Worm (Caenorhabditis elegans) whole organism, L1 larva: ENCODE data around the gene F10D2.16.

Source experiments
- C04F5.9 ChIP-seq: sonication (generic microtip); optimal IDR thresholded peaks from 2 replicates; lab custom pipeline; 2016; ENCODE audit warnings: missing genetic modification characterization, missing compliant biosample characterization
- C16A3.4 ChIP-seq: fragments of 150-350 bp; optimal IDR thresholded peaks from 2 replicates; lab custom pipeline; 2014; ENCODE audit warnings: missing biosample characterization, missing genetic modification characterization
- C34B4.2 ChIP-seq: sonication (generic microtip); optimal IDR thresholded peaks from 2 replicates; lab custom pipeline; 2017; ENCODE audit warnings: mild to moderate bottlenecking, missing genetic modification characterization, missing compliant biosample characterization
- F16B12.6 ChIP-seq: fragments of 150-350 bp; optimal IDR thresholded peaks from 2 replicates; lab custom pipeline; 2014; ENCODE audit warnings: missing biosample characterization, missing genetic modification characterization
- aha-1 ChIP-seq: fragments of 150-350 bp; optimal IDR thresholded peaks from 2 replicates; lab custom pipeline; 2014; ENCODE audit warnings: missing biosample characterization, missing genetic modification characterization
- alr-1 ChIP-seq: fragments of 200-800 bp; sonication (Bioruptor generic); optimal IDR thresholded peaks from 2 replicates; lab custom pipeline; 2018; ENCODE audit warnings: borderline replicate concordance, mild to moderate bottlenecking, missing genetic modification characterization, missing compliant biosample characterization
- aly-2 ChIP-seq: fragments of 150-350 bp; optimal IDR thresholded peaks from 2 replicates; lab custom pipeline; 2014; ENCODE audit warnings: missing biosample characterization, missing genetic modification characterization
- blmp-1 ChIP-seq: fragments of 150-350 bp; optimal IDR thresholded peaks from 2 replicates; lab custom pipeline; 2014; ENCODE audit warnings: missing biosample characterization, missing genetic modification characterization
- ceh-63 ChIP-seq: fragments of 200-800 bp; sonication (Bioruptor generic); optimal IDR thresholded peaks from 2 replicates; lab custom pipeline; 2018; ENCODE audit warnings: mild to moderate bottlenecking, missing genetic modification characterization, missing compliant biosample characterization
- ceh-8 ChIP-seq: fragments of 200-800 bp; sonication (Bioruptor generic); optimal IDR thresholded peaks from 2 replicates; lab custom pipeline; 2018; ENCODE audit warnings: mild to moderate bottlenecking, missing genetic modification characterization, moderate library complexity, missing compliant biosample characterization
- ceh-82 ChIP-seq, 3 experiments: fragments of 150-350 bp in 1 of 3; sonication (generic microtip) in 2 of 3; optimal IDR thresholded peaks; 2 replicates each; lab custom pipeline; 2014 to 2017; ENCODE audit warnings: missing biosample characterization in 3 of 3, missing genetic modification characterization in 3 of 3
- ceh-88 ChIP-seq: fragments of 200-800 bp; sonication (Bioruptor generic); IDR thresholded peaks from 2 replicates; pipeline ENCODE4 v1.3.6; 2022; ENCODE audit warnings: missing genetic modification characterization, missing compliant biosample characterization
- ceh-90 ChIP-seq: sonication (generic microtip); optimal IDR thresholded peaks from 2 replicates; lab custom pipeline; 2016; ENCODE audit warnings: missing genetic modification characterization, missing compliant biosample characterization
- dpl-1 ChIP-seq, 3 experiments: fragments of 150-350 bp in 2 of 3; sonication (generic microtip) in 1 of 3; optimal IDR thresholded peaks; 2 replicates each; lab custom pipeline; 2014 to 2017; ENCODE audit warnings: missing biosample characterization in 3 of 3, missing genetic modification characterization in 3 of 3, missing genetic modification reagents in 3 of 3
- efl-1 ChIP-seq, 4 experiments: fragments of 150-350 bp; optimal IDR thresholded peaks in 3 of 4; peaks in 1 of 4; 1 replicate in 1 of 4; 2 replicates in 3 of 4; lab custom pipeline; 2014; ENCODE audit warnings: missing biosample characterization in 2 of 4, missing genetic modification characterization in 2 of 4, missing genetic modification reagents in 2 of 4
- efl-3 ChIP-seq: fragments of 200-800 bp; sonication (Bioruptor generic); optimal IDR thresholded peaks from 2 replicates; lab custom pipeline; 2018; ENCODE audit warnings: mild to moderate bottlenecking, missing genetic modification characterization, missing compliant biosample characterization
- egl-13 ChIP-seq: sonication (generic microtip); optimal IDR thresholded peaks from 2 replicates; lab custom pipeline; 2016; ENCODE audit warnings: missing genotype, missing genetic modification reagents, missing genetic modification characterization, missing compliant biosample characterization
- egl-27 ChIP-seq, 2 experiments: fragments of 150-350 bp in 1 of 2; sonication (generic microtip); optimal IDR thresholded peaks; 3 replicates each; lab custom pipeline; 2017 to 2018; ENCODE audit warnings: missing biosample characterization in 2 of 2, missing genetic modification characterization in 2 of 2, missing genetic modification reagents in 2 of 2
- elt-3 ChIP-seq, 6 experiments: fragments of 150-350 bp in 1 of 6; sonication (generic microtip); optimal IDR thresholded peaks; 2 replicates each; lab custom pipeline; 2017 to 2018; ENCODE audit warnings: missing biosample characterization in 6 of 6, missing genetic modification characterization in 6 of 6, inconsistent platforms in 1 of 6
- fkh-10 ChIP-seq: sonication (generic microtip); optimal IDR thresholded peaks from 2 replicates; lab custom pipeline; 2017; ENCODE audit warnings: missing biosample characterization, missing genetic modification reagents, missing genetic modification characterization
- fkh-4 ChIP-seq: sonication (generic microtip); optimal IDR thresholded peaks from 2 replicates; lab custom pipeline; 2016; ENCODE audit warnings: missing compliant biosample characterization, missing genetic modification characterization, borderline replicate concordance
- grh-1 ChIP-seq: fragments of 200-800 bp; sonication (Bioruptor generic); IDR thresholded peaks from 2 replicates; pipeline ENCODE4 v1.3.6; 2022; ENCODE audit warnings: missing genetic modification reagents, missing genetic modification characterization, missing compliant biosample characterization
- hlh-17 ChIP-seq: fragments of 200-800 bp; sonication (Bioruptor generic); optimal IDR thresholded peaks from 2 replicates; lab custom pipeline; 2018; ENCODE audit warnings: missing genetic modification characterization, mild to moderate bottlenecking, missing compliant biosample characterization, moderate library complexity, borderline replicate concordance
- hpl-2 ChIP-seq: fragments of 150-350 bp; optimal IDR thresholded peaks from 2 replicates; lab custom pipeline; 2014; ENCODE audit warnings: missing biosample characterization, missing genetic modification reagents, missing genetic modification characterization
- isw-1 ChIP-seq: fragments of 200-800 bp; sonication (Bioruptor generic); IDR thresholded peaks from 2 replicates; pipeline ENCODE4 v1.3.6; 2022; ENCODE audit warnings: missing genetic modification characterization, missing compliant biosample characterization
- lin-13 ChIP-seq: fragments of 150-350 bp; optimal IDR thresholded peaks from 2 replicates; lab custom pipeline; 2014; ENCODE audit warnings: missing biosample characterization, missing genetic modification reagents, missing genetic modification characterization
- lin-14 ChIP-seq: fragments of 200-800 bp; sonication (Bioruptor generic); optimal IDR thresholded peaks from 2 replicates; lab custom pipeline; 2018; ENCODE audit warnings: mild to moderate bottlenecking, missing genetic modification characterization, moderate library complexity, missing compliant biosample characterization
- lin-35 ChIP-seq, 2 experiments: fragments of 150-350 bp; optimal IDR thresholded peaks; 2 replicates each; lab custom pipeline; 2014; ENCODE audit warnings: missing biosample characterization in 2 of 2, missing genetic modification characterization in 2 of 2, missing genetic modification reagents in 2 of 2
- lsy-2 ChIP-seq, 2 experiments: fragments of 150-350 bp; optimal IDR thresholded peaks; 2 replicates each; lab custom pipeline; 2014; ENCODE audit warnings: missing biosample characterization in 2 of 2, missing genetic modification characterization in 2 of 2
- mdl-1 ChIP-seq, 2 experiments: fragments of 150-350 bp; optimal IDR thresholded peaks; 2 replicates each; lab custom pipeline; 2014 to 2017; ENCODE audit warnings: missing biosample characterization in 2 of 2, missing genetic modification characterization in 2 of 2, inconsistent platforms in 1 of 2
- mep-1 ChIP-seq: fragments of 150-350 bp; optimal IDR thresholded peaks from 2 replicates; lab custom pipeline; 2014; ENCODE audit warnings: missing biosample characterization, missing genetic modification characterization
- nhr-237 ChIP-seq: fragments of 150-350 bp; optimal IDR thresholded peaks from 2 replicates; lab custom pipeline; 2014; ENCODE audit warnings: missing biosample characterization, missing genetic modification characterization
- nhr-28 ChIP-seq: fragments of 150-350 bp; optimal IDR thresholded peaks from 2 replicates; lab custom pipeline; 2014; ENCODE audit warnings: missing biosample characterization, missing genetic modification characterization
- nhr-77 ChIP-seq: fragments of 150-350 bp; optimal IDR thresholded peaks from 2 replicates; lab custom pipeline; 2014; ENCODE audit warnings: missing biosample characterization, missing genetic modification characterization
- nhr-84 ChIP-seq: sonication (generic microtip); optimal IDR thresholded peaks from 2 replicates; lab custom pipeline; 2017; ENCODE audit warnings: missing biosample characterization, missing genetic modification characterization
- nhr-85 ChIP-seq: sonication (generic microtip); peaks from one replicate; lab custom pipeline; 2016; ENCODE audit warnings: missing genetic modification characterization, inconsistent platforms, missing compliant biosample characterization
- pag-3 ChIP-seq: sonication (generic microtip); optimal IDR thresholded peaks from 2 replicates; lab custom pipeline; 2017; ENCODE audit warnings: missing genetic modification characterization, mild to moderate bottlenecking, missing compliant biosample characterization, antibody characterized with exemption, borderline replicate concordance; ENCODE audit not compliant: insufficient read depth
- pax-3 ChIP-seq: fragments of 200-800 bp; sonication (Bioruptor generic); optimal IDR thresholded peaks from 2 replicates; lab custom pipeline; 2018; ENCODE audit warnings: mild to moderate bottlenecking, missing genetic modification characterization, moderate library complexity, missing compliant biosample characterization
- skn-1 ChIP-seq: fragments of 150-350 bp; optimal IDR thresholded peaks from 2 replicates; lab custom pipeline; 2014; ENCODE audit warnings: missing biosample characterization, missing genetic modification characterization
- snu-23 ChIP-seq: sonication (generic microtip); optimal IDR thresholded peaks from 2 replicates; lab custom pipeline; 2016; ENCODE audit warnings: missing genetic modification characterization, missing compliant biosample characterization
- sox-4 ChIP-seq: sonication (generic microtip); optimal IDR thresholded peaks from 2 replicates; lab custom pipeline; 2016; ENCODE audit warnings: missing genetic modification characterization, missing compliant biosample characterization
- sup-37 ChIP-seq: fragments of 200-800 bp; sonication (Bioruptor generic); optimal IDR thresholded peaks from 2 replicates; lab custom pipeline; 2018; ENCODE audit warnings: mild to moderate bottlenecking, missing genetic modification characterization, missing compliant biosample characterization
- swsn-7 ChIP-seq: sonication (generic microtip); optimal IDR thresholded peaks from 2 replicates; lab custom pipeline; 2016; ENCODE audit warnings: missing genetic modification characterization, missing compliant biosample characterization
- tbx-2 ChIP-seq: sonication (generic microtip); optimal IDR thresholded peaks from 2 replicates; lab custom pipeline; 2016; ENCODE audit warnings: missing genetic modification characterization, missing compliant biosample characterization
- xbp-1 ChIP-seq: sonication (generic microtip); optimal IDR thresholded peaks from 2 replicates; lab custom pipeline; 2016; ENCODE audit warnings: missing genetic modification characterization, missing compliant biosample characterization
- zip-4 ChIP-seq: fragments of 200-800 bp; sonication (Bioruptor generic); optimal IDR thresholded peaks from 2 replicates; lab custom pipeline; 2018; ENCODE audit warnings: mild to moderate bottlenecking, missing genetic modification characterization, moderate library complexity, missing compliant biosample characterization

The F10D2.16 gene

ce11 chrV:7166709-7167108, 32.6 kb downstream of the F10D2.16 start, which contains the start of gene ugt-36:
TSS of gene ugt-36 (plus strand) at chrV:7167009.
- TF ChIP-seq nhr-77 (tag; lab: Kevin White, UChicago) (no peak), ceh-90 (tag; lab: Kevin White, UChicago) (no peak), ceh-63 (GFP tag; lab: Kevin White, UChicago) (no peak), ceh-82 (tag; optimal IDR thresholded peaks at IDR 0.05; lab: Kevin White, UChicago) (no peak), skn-1 (no peak), ceh-8 (GFP tag; lab: Kevin White, UChicago) (no peak), egl-13 (tag; lab: Kevin White, UChicago) (no peak), C34B4.2 (tag; lab: Kevin White, UChicago) (no peak), C16A3.4 (no peak), lin-13 (GFP tag; lab: Kevin White, UChicago) (no peak), sup-37 (no peak), pax-3 (no peak), grh-1 (GFP tag; lab: Robert Waterston, UW) (no peak), fkh-4 (tag; lab: Kevin White, UChicago) (no peak), hlh-17 (GFP tag; lab: Kevin White, UChicago) (no peak), mep-1 (no peak), hpl-2 (GFP tag; lab: Kevin White, UChicago) (no peak), lin-14 (GFP tag; lab: Kevin White, UChicago) (no peak), mdl-1 (tag; optimal IDR thresholded peaks at IDR 0.05; lab: Kevin White, UChicago) (no peak), nhr-85 (tag; lab: Kevin White, UChicago) (no peak)

ce11 chrV:7175201-7175600, 41.1 kb downstream of the F10D2.16 start, which contains the start of gene lgc-39:
TSS of gene lgc-39 (plus strand) at chrV:7175501.
- TF ChIP-seq fkh-10 (GFP tag; lab: Kevin White, UChicago) (no peak), isw-1 (GFP tag; lab: Robert Waterston, UW) (no peak), efl-3 (GFP tag; lab: Kevin White, UChicago) (no peak), efl-1 (optimal IDR thresholded peaks at IDR 0.05; lab: Kevin White, UChicago) (no peak), efl-1 (GFP tag; optimal IDR thresholded peaks at IDR 0.05 in 1 of 2; lab: Kevin White, UChicago) (no peak), nhr-84 (tag; lab: Kevin White, UChicago) (no peak), C34B4.2 (tag; lab: Kevin White, UChicago) (no peak)

ce11 chrV:7178843-7179242, 44.8 kb downstream of the F10D2.16 start, which contains the start of gene cpsf-2:
TSS of gene cpsf-2 (plus strand) at chrV:7179172.
- no peak for TF ChIP-seq alr-1 (tag; lab: Kevin White, UChicago)
- no peak for TF ChIP-seq ceh-88
- TF ChIP-seq hlh-17 (GFP tag; lab: Kevin White, UChicago), result no peak
- no peak for TF ChIP-seq C04F5.9 (tag; lab: Kevin White, UChicago)
- no peak for TF ChIP-seq nhr-28
- no peak for TF ChIP-seq swsn-7 (tag; lab: Kevin White, UChicago)
- TF ChIP-seq aly-2 (tag; lab: Kevin White, UChicago), result no peak
- peak; percentile 32 to 37 for TF ChIP-seq efl-1 (optimal IDR thresholded peaks at IDR 0.05; lab: Kevin White, UChicago)
- TF ChIP-seq efl-1 (GFP tag; optimal IDR thresholded peaks at IDR 0.05 in 1 of 2; lab: Kevin White, UChicago), result peak; percentile 7 to 50
- no peak for TF ChIP-seq elt-3 (tag; optimal IDR thresholded peaks at IDR 0.05; lab: Kevin White, UChicago)
- TF ChIP-seq C16A3.4, result no peak
- no peak for TF ChIP-seq zip-4
- TF ChIP-seq snu-23 (GFP tag; lab: Kevin White, UChicago), result peak; percentile 2
- no peak for TF ChIP-seq pax-3
- peak; percentile 5 for TF ChIP-seq tbx-2 (tag; lab: Kevin White, UChicago)
- no peak for TF ChIP-seq egl-27 (tag; optimal IDR thresholded peaks at IDR 0.05; lab: Kevin White, UChicago)
- peak; percentile 80 for TF ChIP-seq F16B12.6 (tag; lab: Kevin White, UChicago)
- no peak for TF ChIP-seq xbp-1 (tag; lab: Kevin White, UChicago)
- TF ChIP-seq dpl-1 (GFP tag; optimal IDR thresholded peaks at IDR 0.05; lab: Kevin White, UChicago), result peak in 2 of 3 experiments; percentile 28 to 55
- TF ChIP-seq blmp-1 (tag; lab: Kevin White, UChicago), result no peak
- TF ChIP-seq efl-3 (GFP tag; lab: Kevin White, UChicago), result no peak
- no peak for TF ChIP-seq sox-4 (tag; lab: Kevin White, UChicago)
- no peak for TF ChIP-seq aha-1 (tag; lab: Kevin White, UChicago)
- TF ChIP-seq lsy-2 (tag; optimal IDR thresholded peaks at IDR 0.05; lab: Kevin White, UChicago), result peak; percentile 14 to 63
- TF ChIP-seq hpl-2 (GFP tag; lab: Kevin White, UChicago), result no peak
- no peak for TF ChIP-seq pag-3 (tag; lab: Kevin White, UChicago)
- peak in 1 of 2 experiments; percentile 36 for TF ChIP-seq lin-35 (GFP tag; optimal IDR thresholded peaks at IDR 0.05; lab: Kevin White, UChicago)
- no peak for TF ChIP-seq nhr-237 (tag; lab: Kevin White, UChicago)
